Fruit fly (Drosophila melanogaster): ENCODE measurements around the gene CG8353.
A peak's percentile ranks its signal among the peaks of the same experiment; 100 is the strongest.

CG8353 gene

DNA sequence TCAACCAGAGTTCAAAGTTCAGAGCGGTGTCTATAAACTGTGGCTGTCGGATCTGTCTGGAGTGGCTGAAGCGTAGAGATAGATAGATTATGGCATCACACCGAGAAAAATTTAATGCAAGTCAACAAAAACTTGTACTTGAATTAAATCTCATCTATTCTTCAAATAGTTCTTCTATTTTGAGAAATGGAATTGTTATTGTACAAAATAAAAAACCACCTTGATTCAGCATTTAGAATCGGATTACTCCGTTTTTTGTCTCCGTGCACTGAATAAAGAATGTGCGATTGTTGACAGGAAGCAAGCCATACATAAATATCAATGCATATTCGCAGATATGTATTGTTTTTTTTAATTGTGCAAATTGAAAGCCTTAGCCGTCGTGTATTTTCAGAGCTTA is 15.8 kb downstream of the CG8353 start (continued):
- TF ChIP-seq en (GFP tag; optimal IDR thresholded peaks at IDR 0.05) (no peak), dmrt11E (tag; optimal IDR thresholded peaks at IDR 0.05) (peak; percentile 47), caup (GFP tag; optimal IDR thresholded peaks at IDR 0.05; ENCODE audit: severe bottlenecking) (no peak), CG4617 (GFP tag; optimal IDR thresholded peaks at IDR 0.05; ENCODE audit: borderline replicate concordance) (no peak), CG2120 (GFP tag; optimal IDR thresholded peaks at IDR 0.05) (peak; percentile 54), p53 (GFP tag; optimal IDR thresholded peaks at IDR 0.05) (no peak), CG10321 (GFP tag; IDR thresholded peaks at IDR 0.05) (no peak), ham (GFP tag; IDR thresholded peaks at IDR 0.05) (no peak), CG6254 (GFP tag; optimal IDR thresholded peaks at IDR 0.05) (peak; percentile 3), CG10431 (GFP tag; optimal IDR thresholded peaks at IDR 0.05) (no peak), wdn (GFP tag; IDR thresholded peaks at IDR 0.05) (peak; percentile 36; the same call in 1 of the 2 replicates), sug (tag; optimal IDR thresholded peaks at IDR 0.05) (no peak), sim (GFP tag; IDR thresholded peaks at IDR 0.05) (0 out of 2 replicates have a peak, but pooled peaks have one; percentile 20), psq (GFP tag; optimal IDR thresholded peaks at IDR 0.05) (no peak), pho (GFP tag; optimal IDR thresholded peaks at IDR 0.05) (no peak), mam (GFP tag; optimal IDR thresholded peaks at IDR 0.05) (peak; percentile 14), CG5245 (GFP tag; optimal IDR thresholded peaks at IDR 0.05) (no peak), Rfx (GFP tag; IDR thresholded peaks at IDR 0.05) (peak; percentile 53), CG4730 (GFP tag; IDR thresholded peaks at IDR 0.05) (no peak), CG30020 (tag; optimal IDR thresholded peaks at IDR 0.05) (no peak), Kr (GFP tag; optimal IDR thresholded peaks at IDR 0.05) (no peak), CG14965 (GFP tag; optimal IDR thresholded peaks at IDR 0.05; ENCODE audit: borderline replicate concordance) (no peak), pzg (GFP tag; optimal IDR thresholded peaks at IDR 0.05) (no peak), nau (GFP tag; optimal IDR thresholded peaks at IDR 0.05) (no peak), fu2 (GFP tag; optimal IDR thresholded peaks at IDR 0.05) (no peak), ase (GFP tag; IDR thresholded peaks at IDR 0.05) (no peak), CG15073 (GFP tag; optimal IDR thresholded peaks at IDR 0.05) (no peak), lola (GFP tag; optimal IDR thresholded peaks at IDR 0.05) (no peak), CG18262 (tag; optimal IDR thresholded peaks at IDR 0.05) (peak; percentile 30), dati (GFP tag; IDR thresholded peaks at IDR 0.05) (0 out of 2 replicates have a peak, but pooled peaks have one; percentile 30), cas (GFP tag; IDR thresholded peaks at IDR 0.05) (no peak), gsb-n (tag; optimal IDR thresholded peaks at IDR 0.05) (no peak), insv (GFP tag; optimal IDR thresholded peaks at IDR 0.05) (no peak), CG10147 (GFP tag; optimal IDR thresholded peaks at IDR 0.05) (no peak), run (tag; optimal IDR thresholded peaks at IDR 0.05) (no peak), pan (optimal IDR thresholded peaks at IDR 0.05) (no peak), pan (GFP tag; optimal IDR thresholded peaks at IDR 0.05 in 1 of 2, IDR thresholded peaks at IDR 0.05 in 1 of 2) (peak in 1 of 2 experiments; percentile 69), H2.0 (GFP tag; IDR thresholded peaks at IDR 0.05) (no peak), CG13296 (GFP tag; optimal IDR thresholded peaks at IDR 0.05) (no peak), al (GFP tag; IDR thresholded peaks at IDR 0.05) (no peak), Nf-YB (GFP tag; optimal IDR thresholded peaks at IDR 0.05) (no peak), Myb (GFP tag; optimal IDR thresholded peaks at IDR 0.05) (no peak), Bgb (GFP tag; IDR thresholded peaks at IDR 0.05; ENCODE audit: partially characterized antibody) (no peak), oc (tag; optimal IDR thresholded peaks at IDR 0.05) (no peak), her (GFP tag; optimal IDR thresholded peaks at IDR 0.05) (peak; percentile 4), CG10543 (GFP tag; optimal IDR thresholded peaks at IDR 0.05) (no peak), CG12391 (tag; optimal IDR thresholded peaks at IDR 0.05) (peak; percentile 38), CG16863 (GFP tag; optimal IDR thresholded peaks at IDR 0.05) (no peak), CG1647 (GFP tag; optimal IDR thresholded peaks at IDR 0.05) (no peak), slp2 (GFP tag; optimal IDR thresholded peaks at IDR 0.05) (no peak), gce (GFP tag; IDR thresholded peaks at IDR 0.05) (no peak), Sox100B (GFP tag; optimal IDR thresholded peaks at IDR 0.05) (no peak)

All from whole organism, embryonic.